Fruit fly (Drosophila melanogaster): ENCODE data around the gene sqz.
A peak's percentile ranks its signal among the peaks of the same experiment; 100 is the strongest.

Gene sqz

DNA sequence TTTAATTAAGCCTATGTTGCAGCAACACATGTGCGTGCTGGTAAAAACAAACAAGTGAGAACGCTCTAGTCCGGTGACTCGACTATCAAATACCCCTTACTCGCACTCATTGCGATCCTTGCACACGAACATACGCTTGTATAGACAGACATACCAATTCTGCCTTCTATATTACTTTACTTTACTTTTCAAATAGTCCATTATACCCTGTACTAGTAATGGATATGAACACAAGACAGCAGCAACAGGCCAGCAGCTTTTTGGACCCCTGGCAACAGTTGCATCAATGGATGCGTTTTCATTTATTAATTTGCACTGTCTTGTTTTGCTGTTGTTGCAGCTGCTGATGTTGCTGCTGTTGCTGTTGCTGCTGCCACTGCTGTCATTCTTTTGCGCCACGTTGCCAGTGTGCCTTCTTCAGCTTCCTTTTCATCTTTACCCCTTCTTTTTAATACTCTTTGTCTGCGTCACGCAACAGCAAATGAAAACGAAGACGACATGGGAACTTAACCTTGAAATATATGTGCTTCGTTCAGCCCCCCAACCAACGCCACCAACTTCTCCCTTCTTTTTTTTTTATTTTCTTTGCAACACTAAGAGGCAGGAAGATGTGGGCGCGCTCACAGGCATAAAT is 45.4 kb upstream of the sqz start (continued):
- TF ChIP-seq nom (GFP tag; optimal IDR thresholded peaks at IDR 0.05) (peak; percentile 44), chm (GFP tag; IDR thresholded peaks at IDR 0.05) (no peak; the same call in 1 of the 2 replicates), CG14667 (GFP tag; IDR thresholded peaks at IDR 0.05) (peak; percentile 56; the same call in 1 of the 2 replicates), HLH4C (GFP tag; IDR thresholded peaks at IDR 0.05; ENCODE audit: partially characterized antibody) (peak; percentile 10; the same call in 1 of the 3 replicates), CG9727 (GFP tag; optimal IDR thresholded peaks at IDR 0.05) (peak; percentile 9), ATbp (GFP tag; optimal IDR thresholded peaks at IDR 0.05) (peak; percentile 11), D19B (GFP tag; optimal IDR thresholded peaks at IDR 0.05) (peak; percentile 26), CG12155 (GFP tag; optimal IDR thresholded peaks at IDR 0.05) (no peak), ase (GFP tag; IDR thresholded peaks at IDR 0.05) (peak; percentile 60; the same call in 1 of the 3 replicates), mam (GFP tag; optimal IDR thresholded peaks at IDR 0.05) (no peak), Ets65A (GFP tag) (peak; percentile 28), corto (GFP tag; optimal IDR thresholded peaks at IDR 0.05) (peak; percentile 24), CG10959 (GFP tag; IDR thresholded peaks at IDR 0.05) (peak; percentile 52; the same call in 1 of the 2 replicates), lmd (GFP tag; IDR thresholded peaks at IDR 0.05) (peak; percentile 53), maf-S (GFP tag; optimal IDR thresholded peaks at IDR 0.05) (no peak), nerfin-1 (tag; optimal IDR thresholded peaks at IDR 0.05) (no peak), caup (GFP tag; optimal IDR thresholded peaks at IDR 0.05; ENCODE audit: severe bottlenecking) (no peak), ttk (GFP tag; IDR thresholded peaks at IDR 0.05) (peak; percentile 66), lov (optimal IDR thresholded peaks at IDR 0.05) (no peak), lov (GFP tag; IDR thresholded peaks at IDR 0.05) (0 out of 3 replicates have a peak, but pooled peaks have one; percentile 46), CG4854 (GFP tag; optimal IDR thresholded peaks at IDR 0.05) (no peak), bsh (GFP tag; optimal IDR thresholded peaks at IDR 0.05) (peak; percentile 60 to 68), pzg (GFP tag; optimal IDR thresholded peaks at IDR 0.05) (no peak), CG12744 (GFP tag; optimal IDR thresholded peaks at IDR 0.05) (no peak), sisA (GFP tag; IDR thresholded peaks at IDR 0.05) (peak; percentile 77), CG17359 (tag; optimal IDR thresholded peaks at IDR 0.05) (peak; percentile 21), croc (GFP tag; conservative IDR thresholded peaks at IDR 0.05) (0 out of 3 replicates have a peak, but pooled peaks have one; percentile 44), dati (GFP tag; IDR thresholded peaks at IDR 0.05) (0 out of 2 replicates have a peak, but pooled peaks have one; percentile 22), B-H1 (GFP tag; IDR thresholded peaks at IDR 0.05) (0 out of 3 replicates have a peak, but pooled peaks have one; percentile 18), Chrac-16 (GFP tag; optimal IDR thresholded peaks at IDR 0.05) (peak; percentile 27), ci (GFP tag; IDR thresholded peaks at IDR 0.05) (peak; percentile 82), row (GFP tag; IDR thresholded peaks at IDR 0.05) (peak; percentile 62), Gsc (GFP tag; IDR thresholded peaks at IDR 0.05) (0 out of 2 replicates have a peak, but pooled peaks have one; percentile 25), so (GFP tag; IDR thresholded peaks at IDR 0.05) (0 out of 3 replicates have a peak, but pooled peaks have one; percentile 40), al (GFP tag; IDR thresholded peaks at IDR 0.05) (no peak), ab (GFP tag; optimal IDR thresholded peaks at IDR 0.05) (peak; percentile 27)

DNA sequence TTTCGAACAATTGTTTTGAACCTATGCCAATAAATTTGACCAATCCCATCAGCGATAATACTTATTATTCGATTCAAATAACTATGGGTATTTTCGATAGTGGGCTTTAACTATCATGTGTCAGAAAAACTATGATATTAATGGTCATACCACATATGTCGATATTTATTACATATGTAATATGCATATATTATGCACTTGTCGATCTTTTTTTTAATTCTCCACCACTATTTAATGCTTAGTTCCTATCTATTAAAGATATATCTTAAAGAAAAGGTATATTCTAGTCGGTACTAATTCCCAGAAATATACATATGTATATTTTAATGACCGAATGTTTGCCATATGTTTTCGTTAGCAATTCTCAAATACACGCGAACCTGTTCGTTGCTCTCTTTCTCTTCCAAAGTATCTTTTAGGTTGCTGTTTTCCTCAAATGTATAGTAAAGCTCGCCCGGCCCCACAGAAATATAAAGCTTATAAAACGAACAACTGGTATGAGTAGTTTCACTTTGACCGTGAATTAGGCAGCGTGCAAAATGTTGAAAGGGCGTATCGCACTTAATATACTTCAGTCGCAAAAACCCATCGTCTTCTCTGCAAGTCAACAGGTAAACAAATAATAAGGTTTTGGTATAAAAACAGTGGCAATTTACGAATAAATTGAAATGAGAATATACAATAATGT is 31.7 kb upstream of the sqz start, which contains the start of gene Cyp12a5:
Cyp12a5 (plus strand) TSS at position 503 of the 688 bp plus-strand sequence.
- TF ChIP-seq twi (tag; optimal IDR thresholded peaks at IDR 0.05) (peak; percentile 40), exex (tag; optimal IDR thresholded peaks at IDR 0.05) (peak; percentile 23), CG9727 (GFP tag; optimal IDR thresholded peaks at IDR 0.05) (no peak), D19B (GFP tag; optimal IDR thresholded peaks at IDR 0.05) (peak; percentile 89), CG32532 (GFP tag; IDR thresholded peaks at IDR 0.05) (0 out of 2 replicates have a peak, but pooled peaks have one; percentile 11), sd (tag; optimal IDR thresholded peaks at IDR 0.05) (peak; percentile 47), CG9932 (GFP tag; IDR thresholded peaks at IDR 0.05) (0 out of 2 replicates have a peak, but pooled peaks have one; percentile 25), Nf-YC (tag; optimal IDR thresholded peaks at IDR 0.05) (peak; percentile 69), Trl (optimal IDR thresholded peaks at IDR 0.05) (peak in 1 of 2 experiments; percentile 21), Trl (GFP tag; optimal IDR thresholded peaks at IDR 0.05) (no peak), pnt (GFP tag; optimal IDR thresholded peaks at IDR 0.05) (no peak), Hmr (GFP tag; optimal IDR thresholded peaks at IDR 0.05) (peak; percentile 20), CG6254 (GFP tag; optimal IDR thresholded peaks at IDR 0.05) (no peak), ham (GFP tag; IDR thresholded peaks at IDR 0.05) (no peak), CG4854 (GFP tag; optimal IDR thresholded peaks at IDR 0.05) (no peak), Nf-YB (GFP tag; optimal IDR thresholded peaks at IDR 0.05) (peak; percentile 86), PHDP (tag; optimal IDR thresholded peaks at IDR 0.05) (peak; percentile 23)

Measured in whole organism, embryonic.